Worm (Caenorhabditis elegans) whole organism, L3 larva: ENCODE results near the gene K02E10.7.

Source experiments
- ama-1 ChIP-seq: fragments of 150-350 bp; optimal IDR thresholded peaks from 2 replicates; lab custom pipeline; 2018
- daf-12 ChIP-seq: fragments of 150-350 bp; optimal IDR thresholded peaks from 2 replicates; lab custom pipeline; 2014; ENCODE audit warnings: missing biosample characterization, missing genetic modification reagents, missing genetic modification characterization
- fos-1 ChIP-seq: fragments of 150-350 bp; optimal IDR thresholded peaks from 2 replicates; lab custom pipeline; 2014; ENCODE audit warnings: missing biosample characterization, missing genetic modification characterization
- lin-15B ChIP-seq: fragments of 150-350 bp; optimal IDR thresholded peaks from 2 replicates; lab custom pipeline; 2014; ENCODE audit warnings: missing biosample characterization, missing genetic modification characterization
- pqm-1 ChIP-seq: fragments of 150-350 bp; optimal IDR thresholded peaks from 2 replicates; lab custom pipeline; 2017; ENCODE audit warnings: missing biosample characterization, missing genetic modification characterization, inconsistent platforms
- snpc-4 ChIP-seq: fragments of 150-350 bp; optimal IDR thresholded peaks from 2 replicates; lab custom pipeline; 2014; ENCODE audit warnings: missing biosample characterization, missing genetic modification characterization

DNA sequence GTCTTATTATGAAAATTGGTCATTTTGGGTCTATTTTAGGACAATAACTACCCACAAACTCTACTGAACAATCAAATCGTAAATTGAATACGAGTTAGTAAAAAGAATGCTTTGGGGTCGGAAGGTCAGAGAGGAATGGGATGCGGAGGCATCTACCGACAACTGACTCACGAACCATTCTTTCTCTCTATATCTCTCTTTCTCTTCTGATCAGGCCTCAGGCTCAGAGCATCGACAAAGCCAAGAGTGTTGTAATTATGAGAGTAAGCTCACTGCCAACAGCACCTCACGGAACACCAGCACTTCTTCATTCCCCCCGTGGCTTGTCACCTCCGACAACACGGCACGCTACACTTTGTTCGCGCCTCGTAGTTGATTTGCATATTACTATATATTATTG lies 12.1 kb upstream of the K02E10.7 start:
- TF ChIP-seq daf-12: no peak
- TF ChIP-seq snpc-4 (tag; lab: Kevin White, UChicago): no peak
- TF ChIP-seq fos-1 (tag; lab: Kevin White, UChicago): no peak
- TF ChIP-seq lin-15B: no peak
- no peak for TF ChIP-seq ama-1 (lab: Kevin White, UChicago)
- no peak for TF ChIP-seq pqm-1
